Fruit fly (Drosophila melanogaster): ENCODE measurements around the gene promL.

The promL gene

DNA sequence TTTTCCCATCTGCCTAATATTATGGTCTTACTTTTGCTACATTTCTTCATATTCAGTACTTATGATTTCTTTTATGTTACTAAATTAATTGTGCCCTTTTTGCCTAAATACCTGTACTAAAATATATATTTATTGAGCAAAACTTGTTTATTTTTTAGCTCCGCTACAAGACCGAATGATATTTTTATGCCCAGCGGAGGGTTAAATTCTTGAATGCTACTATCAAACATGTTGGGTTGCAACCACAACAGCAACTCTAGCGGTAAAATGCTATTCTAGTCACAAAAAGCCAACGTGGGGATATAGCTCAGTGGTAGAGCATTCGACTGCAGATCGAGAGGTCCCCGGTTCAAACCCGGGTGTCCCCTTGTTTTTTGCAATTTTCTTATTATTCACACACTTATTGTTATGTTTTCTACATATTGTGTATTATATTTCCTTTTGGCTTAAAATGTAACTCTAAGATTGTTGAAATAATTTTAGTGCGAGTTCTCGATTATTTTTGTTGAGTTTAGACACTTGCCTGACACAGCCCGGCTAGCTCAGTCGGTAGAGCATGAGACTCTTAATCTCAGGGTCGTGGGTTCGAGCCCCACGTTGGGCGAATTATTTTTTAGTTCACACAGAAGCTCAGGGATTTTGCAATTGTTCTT, 31.3 kb downstream of the promL start (continued):
- TF ChIP-seq lbe (GFP tag; optimal IDR thresholded peaks at IDR 0.05) (no peak), CG10543 (GFP tag; optimal IDR thresholded peaks at IDR 0.05) (no peak), bowl (GFP tag; IDR thresholded peaks at IDR 0.05) (no peak), CG8089 (GFP tag; optimal IDR thresholded peaks at IDR 0.05) (no peak), D19A (tag; optimal IDR thresholded peaks at IDR 0.05) (no peak), klu (GFP tag; IDR thresholded peaks at IDR 0.05) (no peak), lov (optimal IDR thresholded peaks at IDR 0.05) (no peak), lov (GFP tag; IDR thresholded peaks at IDR 0.05) (no peak), Asciz (GFP tag; optimal IDR thresholded peaks at IDR 0.05) (no peak), Jarid2 (GFP tag; optimal IDR thresholded peaks at IDR 0.05) (no peak), otp (GFP tag; IDR thresholded peaks at IDR 0.05) (no peak), wdn (GFP tag; IDR thresholded peaks at IDR 0.05) (no peak), chm (GFP tag; IDR thresholded peaks at IDR 0.05) (peak; percentile 53), bab2 (GFP tag; optimal IDR thresholded peaks at IDR 0.05) (no peak), CG18764 (GFP tag; optimal IDR thresholded peaks at IDR 0.05) (no peak), sr (GFP tag; IDR thresholded peaks at IDR 0.05) (no peak), ham (GFP tag; IDR thresholded peaks at IDR 0.05) (no peak), bigmax (GFP tag; optimal IDR thresholded peaks at IDR 0.05) (no peak), CG33213 (GFP tag; optimal IDR thresholded peaks at IDR 0.05) (no peak), pho (GFP tag; optimal IDR thresholded peaks at IDR 0.05) (peak; percentile 11), Usf (GFP tag; optimal IDR thresholded peaks at IDR 0.05) (no peak), gro (GFP tag; optimal IDR thresholded peaks at IDR 0.05) (no peak), CG12155 (GFP tag; optimal IDR thresholded peaks at IDR 0.05) (no peak), MBD-R2 (GFP tag; IDR thresholded peaks at IDR 0.05) (no peak), CG10959 (GFP tag; IDR thresholded peaks at IDR 0.05) (peak; percentile 87), CG30020 (tag; optimal IDR thresholded peaks at IDR 0.05) (no peak), vvl (GFP tag; IDR thresholded peaks at IDR 0.05) (peak; percentile 24; the same call in 1 of the 2 replicates), Drgx (GFP tag; IDR thresholded peaks at IDR 0.05) (0 out of 2 replicates have a peak, but pooled peaks have one; percentile 5), cad (GFP tag; optimal IDR thresholded peaks at IDR 0.05) (no peak), z (GFP tag; IDR thresholded peaks at IDR 0.05) (no peak), Side (GFP tag; optimal IDR thresholded peaks at IDR 0.05) (no peak), pfk (GFP tag; optimal IDR thresholded peaks at IDR 0.05) (no peak), sob (GFP tag; IDR thresholded peaks at IDR 0.05) (no peak), tna (GFP tag; IDR thresholded peaks at IDR 0.05; ENCODE audit: partially characterized antibody) (peak; percentile 79), B-H1 (GFP tag; IDR thresholded peaks at IDR 0.05) (no peak), Antp (GFP tag; optimal IDR thresholded peaks at IDR 0.05) (no peak), CG11093 (GFP tag; IDR thresholded peaks at IDR 0.05) (no peak), cg (GFP tag; optimal IDR thresholded peaks at IDR 0.05) (no peak), slbo (GFP tag; IDR thresholded peaks at IDR 0.05) (0 out of 2 replicates have a peak, but pooled peaks have one; percentile 3), sim (GFP tag; IDR thresholded peaks at IDR 0.05) (no peak), NC2β (GFP tag; optimal IDR thresholded peaks at IDR 0.05) (no peak), CTCF (GFP tag; optimal IDR thresholded peaks at IDR 0.05) (no peak), pan (optimal IDR thresholded peaks at IDR 0.05) (no peak), pan (GFP tag; optimal IDR thresholded peaks at IDR 0.05 in 1 of 2, IDR thresholded peaks at IDR 0.05 in 1 of 2) (no peak), H2.0 (GFP tag; IDR thresholded peaks at IDR 0.05) (peak; percentile 20; the same call in 1 of the 2 replicates), jumu (GFP tag; optimal IDR thresholded peaks at IDR 0.05) (no peak), wek (GFP tag; optimal IDR thresholded peaks at IDR 0.05) (no peak), CG32532 (GFP tag; IDR thresholded peaks at IDR 0.05) (peak; percentile 43; the same call in 1 of the 2 replicates), Scr (GFP tag; IDR thresholded peaks at IDR 0.05; ENCODE audit: partially characterized antibody) (peak; percentile 74), crc (GFP tag; optimal IDR thresholded peaks at IDR 0.05) (no peak), dmrt99B (tag; optimal IDR thresholded peaks at IDR 0.05) (no peak), tll (GFP tag; optimal IDR thresholded peaks at IDR 0.05) (no peak), Sin3A (optimal IDR thresholded peaks at IDR 0.05) (no peak)
